Fruit fly (Drosophila melanogaster) whole organism, embryonic: ENCODE data around the gene CG14253.

Experiments used
- Ada2b ChIP-seq: fragments of 200-800 bp; sonication (Bioruptor generic); IDR thresholded peaks from 2 replicates; pipeline ENCODE4 v1.3.6; 2022; ENCODE audit warnings: missing biosample characterization, missing genetic modification characterization
- Atf6 ChIP-seq: fragments of 200-800 bp; sonication (Bioruptor generic); IDR thresholded peaks from 2 replicates; pipeline ENCODE4 v1.3.6; 2022; ENCODE audit warnings: missing biosample characterization, missing genetic modification characterization
- B-H2 ChIP-seq: fragments of 200-800 bp; sonication (Bioruptor generic); optimal IDR thresholded peaks from 2 replicates; lab custom pipeline; 2018; ENCODE audit warnings: missing biosample characterization, mild to moderate bottlenecking, missing genetic modification characterization
- Bgb ChIP-seq: fragments of 200-800 bp; sonication (Bioruptor generic); IDR thresholded peaks from 2 replicates; pipeline ENCODE4 v1.3.6; 2022; ENCODE audit warnings: missing biosample characterization, missing genetic modification characterization; ENCODE audit not compliant: partially characterized antibody
- CG10431 ChIP-seq: fragments of 200-800 bp; sonication (Bioruptor generic); optimal IDR thresholded peaks from 3 replicates; lab custom pipeline; 2018; ENCODE audit warnings: missing biosample characterization, mild to moderate bottlenecking, missing genetic modification characterization
- CG11093 ChIP-seq: fragments of 200-800 bp; sonication (Bioruptor generic); IDR thresholded peaks from 3 replicates; pipeline ENCODE4 v1.3.6; 2022; ENCODE audit warnings: missing biosample characterization, missing genetic modification characterization
- CG11723 ChIP-seq: fragments of 200-800 bp; sonication (Bioruptor generic); optimal IDR thresholded peaks from 2 replicates; lab custom pipeline; 2017; ENCODE audit warnings: missing biosample characterization, mild to moderate bottlenecking, missing genetic modification characterization
- CG13123 ChIP-seq: fragments of 200-800 bp; sonication (Bioruptor generic); optimal IDR thresholded peaks from 2 replicates; lab custom pipeline; 2016; ENCODE audit warnings: missing biosample characterization, missing genetic modification characterization
- CG15269 ChIP-seq: fragments of 200-800 bp; sonication (Bioruptor generic); optimal IDR thresholded peaks from 2 replicates; lab custom pipeline; 2018; ENCODE audit warnings: missing biosample characterization, mild to moderate bottlenecking, missing genetic modification characterization, moderate library complexity
- CG16779 ChIP-seq: fragments of 200-800 bp; sonication (Bioruptor generic); IDR thresholded peaks from 2 replicates; pipeline ENCODE4 v1.3.6; 2022; ENCODE audit warnings: missing biosample characterization, missing genetic modification characterization
- CG17328 ChIP-seq: fragments of 200-800 bp; sonication (Bioruptor generic); IDR thresholded peaks from 2 replicates; pipeline ENCODE4 v1.3.6; 2022; ENCODE audit warnings: missing biosample characterization, missing genetic modification characterization
- CG2116 ChIP-seq: fragments of 200-800 bp; sonication (Bioruptor generic); optimal IDR thresholded peaks from 3 replicates; lab custom pipeline; 2018; ENCODE audit warnings: missing biosample characterization, mild to moderate bottlenecking, missing genetic modification characterization
- CG32772 ChIP-seq: fragments of 200-800 bp; sonication (Bioruptor generic); IDR thresholded peaks from 2 replicates; pipeline ENCODE4 v1.3.6; 2022; ENCODE audit warnings: missing biosample characterization, missing genetic modification characterization
- CG5953 ChIP-seq: fragments of 200-800 bp; sonication (Bioruptor generic); IDR thresholded peaks from 2 replicates; pipeline ENCODE4 v1.3.6; 2022; ENCODE audit warnings: missing biosample characterization, missing genetic modification characterization
- CG7372 ChIP-seq: fragments of 200-800 bp; sonication (Bioruptor generic); IDR thresholded peaks from 2 replicates; pipeline ENCODE4 v1.3.6; 2022; ENCODE audit warnings: missing biosample characterization, missing genetic modification characterization
- CG7745 ChIP-seq: fragments of 200-800 bp; sonication (Bioruptor generic); optimal IDR thresholded peaks from 2 replicates; lab custom pipeline; 2018; ENCODE audit warnings: missing biosample characterization, mild to moderate bottlenecking, missing genetic modification characterization, moderate library complexity
- Deaf1 ChIP-seq: fragments of 200-800 bp; optimal IDR thresholded peaks from 3 replicates; lab custom pipeline; 2019; ENCODE audit warnings: missing biosample characterization, mild to moderate bottlenecking, missing genetic modification characterization, moderate library complexity
- E2f2 ChIP-seq: fragments of 200-800 bp; sonication (Bioruptor generic); IDR thresholded peaks from 2 replicates; pipeline ENCODE4 v1.3.6; 2022; ENCODE audit warnings: missing biosample characterization, missing genetic modification characterization
- Ets65A ChIP-seq: fragments of 200-800 bp; sonication (Bioruptor generic); peaks from one replicate; lab custom pipeline; 2016; ENCODE audit warnings: missing biosample characterization, missing genetic modification characterization
- Fer1 ChIP-seq: fragments of 200-800 bp; sonication (Bioruptor generic); optimal IDR thresholded peaks from 2 replicates; lab custom pipeline; 2017; ENCODE audit warnings: missing biosample characterization, mild to moderate bottlenecking, missing genetic modification characterization
- Hmr ChIP-seq: fragments of 200-800 bp; sonication (Bioruptor generic); optimal IDR thresholded peaks from 3 replicates; lab custom pipeline; 2017; ENCODE audit warnings: mild to moderate bottlenecking, missing biosample characterization, missing genetic modification reagents, missing genetic modification characterization
- Hsf ChIP-seq: fragments of 200-800 bp; sonication (Bioruptor generic); optimal IDR thresholded peaks from 3 replicates; lab custom pipeline; 2016; ENCODE audit warnings: missing biosample characterization, missing genetic modification characterization
- NFAT ChIP-seq: fragments of 200-800 bp; sonication (Bioruptor generic); IDR thresholded peaks from 2 replicates; pipeline ENCODE4 v1.3.6; 2022; ENCODE audit warnings: missing biosample characterization, missing genetic modification characterization
- Ssrp ChIP-seq: fragments of 200-800 bp; sonication (Bioruptor generic); optimal IDR thresholded peaks from 2 replicates; lab custom pipeline; 2018; ENCODE audit warnings: missing biosample characterization, mild to moderate bottlenecking, missing genetic modification characterization, moderate library complexity
- Trl ChIP-seq, 3 experiments: fragments of >200 bp in 2 of 3; fragments of 200-800 bp in 1 of 3; sonication (Bioruptor generic) in 1 of 3; optimal IDR thresholded peaks; 2 replicates in 1 of 3; 3 replicates in 2 of 3; lab custom pipeline; 2016 to 2017; ENCODE audit warnings: missing biosample characterization in 1 of 3, missing genetic modification characterization in 1 of 3
- abd-A ChIP-seq: fragments of 200-800 bp; sonication (Bioruptor generic); optimal IDR thresholded peaks from 3 replicates; lab custom pipeline; 2019; ENCODE audit warnings: missing biosample characterization, mild to moderate bottlenecking, missing genetic modification characterization, moderate library complexity
- ap ChIP-seq: fragments of 200-800 bp; sonication (Bioruptor generic); IDR thresholded peaks from 2 replicates; pipeline ENCODE4 v1.3.6; 2022; ENCODE audit warnings: missing biosample characterization, missing genetic modification characterization
- ase ChIP-seq: fragments of 200-800 bp; sonication (Bioruptor generic); IDR thresholded peaks from 3 replicates; pipeline ENCODE4 v1.3.6; 2022; ENCODE audit warnings: missing biosample characterization, missing genetic modification characterization
- bab2 ChIP-seq: fragments of 200-800 bp; sonication (Bioruptor generic); optimal IDR thresholded peaks from 2 replicates; lab custom pipeline; 2016; ENCODE audit warnings: missing biosample characterization, missing genetic modification characterization
- bsh ChIP-seq, 2 experiments: fragments of 200-800 bp; sonication (Bioruptor generic); optimal IDR thresholded peaks; 2 replicates each; lab custom pipeline; 2017 to 2018; ENCODE audit warnings: mild to moderate bottlenecking in 2 of 2, missing biosample characterization in 2 of 2, missing genetic modification characterization in 2 of 2, moderate library complexity in 1 of 2
- chinmo ChIP-seq: fragments of 200-800 bp; sonication (Bioruptor generic); IDR thresholded peaks from 4 replicates; pipeline ENCODE4 v1.3.6; 2022; ENCODE audit warnings: missing biosample characterization, missing genetic modification characterization; ENCODE audit not compliant: partially characterized antibody
- crol ChIP-seq: fragments of 200-800 bp; sonication (Bioruptor generic); IDR thresholded peaks from 2 replicates; pipeline ENCODE4 v1.3.6; 2022; ENCODE audit warnings: missing biosample characterization, missing genetic modification characterization
- gce ChIP-seq: fragments of 200-800 bp; sonication (Bioruptor generic); IDR thresholded peaks from 3 replicates; pipeline ENCODE4 v1.3.6; 2022; ENCODE audit warnings: missing biosample characterization, missing genetic modification characterization
- gt ChIP-seq: fragments of 200-800 bp; sonication (Bioruptor generic); IDR thresholded peaks from 2 replicates; pipeline ENCODE4 v1.3.6; 2022; ENCODE audit warnings: missing biosample characterization, missing genetic modification characterization
- insv ChIP-seq, 2 experiments: fragments of 200-800 bp; sonication (Bioruptor generic); optimal IDR thresholded peaks; 3 replicates each; lab custom pipeline; 2016 to 2018; ENCODE audit warnings: missing biosample characterization in 2 of 2, missing genetic modification characterization in 2 of 2
- jigr1 ChIP-seq: fragments of 200-800 bp; sonication (Bioruptor generic); IDR thresholded peaks from 3 replicates; pipeline ENCODE4 v1.3.6; 2022; ENCODE audit warnings: missing biosample characterization, missing genetic modification characterization
- kah ChIP-seq: fragments of 200-800 bp; sonication (Bioruptor generic); optimal IDR thresholded peaks from 2 replicates; lab custom pipeline; 2018; ENCODE audit warnings: missing biosample characterization, mild to moderate bottlenecking, missing genetic modification characterization
- knrl ChIP-seq: fragments of 200-800 bp; sonication (Bioruptor generic); IDR thresholded peaks from 3 replicates; pipeline ENCODE4 v1.3.6; 2022; ENCODE audit warnings: missing biosample characterization, missing genetic modification characterization; ENCODE audit not compliant: partially characterized antibody
- nmo ChIP-seq: fragments of 200-800 bp; sonication (Bioruptor generic); optimal IDR thresholded peaks from 2 replicates; lab custom pipeline; 2018; ENCODE audit warnings: missing biosample characterization, mild to moderate bottlenecking, missing genetic modification characterization, moderate library complexity
- salm ChIP-seq: fragments of 200-800 bp; sonication (Bioruptor generic); optimal IDR thresholded peaks from 2 replicates; lab custom pipeline; 2018; ENCODE audit warnings: missing biosample characterization, mild to moderate bottlenecking, missing genetic modification characterization
- scrt ChIP-seq: fragments of 200-800 bp; sonication (Bioruptor generic); optimal IDR thresholded peaks from 2 replicates; lab custom pipeline; 2018; ENCODE audit warnings: missing biosample characterization, mild to moderate bottlenecking, missing genetic modification characterization, moderate library complexity
- sd ChIP-seq: fragments of 200-800 bp; sonication (Bioruptor generic); optimal IDR thresholded peaks from 3 replicates; lab custom pipeline; 2018; ENCODE audit warnings: missing biosample characterization, mild to moderate bottlenecking, missing genetic modification characterization, moderate library complexity
- sens-2 ChIP-seq: fragments of 200-800 bp; sonication (Bioruptor generic); IDR thresholded peaks from 2 replicates; pipeline ENCODE4 v1.3.6; 2022; ENCODE audit warnings: missing biosample characterization, missing genetic modification characterization
- sisA ChIP-seq: fragments of 200-800 bp; sonication (Bioruptor generic); IDR thresholded peaks from 2 replicates; pipeline ENCODE4 v1.3.6; 2022; ENCODE audit warnings: missing biosample characterization, missing genetic modification characterization
- so ChIP-seq: fragments of 200-800 bp; sonication (Bioruptor generic); IDR thresholded peaks from 3 replicates; pipeline ENCODE4 v1.3.6; 2022; ENCODE audit warnings: missing biosample characterization, missing genetic modification characterization
- stc ChIP-seq: fragments of 200-800 bp; sonication (Bioruptor generic); IDR thresholded peaks from 2 replicates; pipeline ENCODE4 v1.3.6; 2022; ENCODE audit warnings: missing biosample characterization, missing genetic modification characterization
- unc-4 ChIP-seq: fragments of 200-800 bp; sonication (Bioruptor generic); IDR thresholded peaks from 2 replicates; pipeline ENCODE4 v1.3.6; 2022; ENCODE audit warnings: missing biosample characterization, missing genetic modification characterization; ENCODE audit not compliant: partially characterized antibody
- wor ChIP-seq: fragments of 200-800 bp; sonication (Bioruptor generic); IDR thresholded peaks from 2 replicates; pipeline ENCODE4 v1.3.6; 2022; ENCODE audit warnings: missing biosample characterization, missing genetic modification characterization
- zen2 ChIP-seq: fragments of 200-800 bp; sonication (Bioruptor generic); IDR thresholded peaks from 3 replicates; pipeline ENCODE4 v1.3.6; 2022; ENCODE audit warnings: missing biosample characterization, missing genetic modification characterization; ENCODE audit not compliant: partially characterized antibody

The CG14253 gene

dm6 chr3R:26958314-26958979, 19.9 kb upstream of the CG14253 start, which contains the start of gene CG6330 (continued):
- TF ChIP-seq Trl (optimal IDR thresholded peaks at IDR 0.05; lab: Kevin White, UChicago), result peak in 1 of 2 experiments; percentile 28
- TF ChIP-seq Trl (GFP tag; optimal IDR thresholded peaks at IDR 0.05; lab: Kevin White, UChicago), result no peak
- TF ChIP-seq ap (GFP tag; lab: Robert Waterston, UW), result no peak
- TF ChIP-seq Ssrp (tag; lab: Kevin White, UChicago), result no peak
- TF ChIP-seq Ada2b (GFP tag; lab: Robert Waterston, UW), result no peak
- peak; percentile 32 for TF ChIP-seq Fer1 (GFP tag; lab: Kevin White, UChicago)
- TF ChIP-seq CG10431, result no peak
- no peak for TF ChIP-seq ase (GFP tag; lab: Robert Waterston, UW)
- peak; percentile 87 for TF ChIP-seq abd-A (tag; lab: Kevin White, UChicago)
- peak; percentile 40; the same call in 1 of the 3 replicates for TF ChIP-seq zen2 (GFP tag; lab: Robert Waterston, UW)
- no peak for TF ChIP-seq Hmr (GFP tag; lab: Kevin White, UChicago)
- TF ChIP-seq CG7372 (GFP tag; lab: Robert Waterston, UW), result peak; percentile 87
- TF ChIP-seq Bgb (GFP tag; lab: Robert Waterston, UW), result peak; percentile 38; the same call in 1 of the 2 replicates
- TF ChIP-seq CG2116 (GFP tag; lab: Kevin White, UChicago), result no peak
- no peak for TF ChIP-seq jigr1
- TF ChIP-seq CG11723, result no peak
- no peak for TF ChIP-seq bsh (GFP tag; optimal IDR thresholded peaks at IDR 0.05; lab: Kevin White, UChicago)
- TF ChIP-seq CG17328 (GFP tag; lab: Robert Waterston, UW), result no peak
- peak; percentile 54 for TF ChIP-seq Deaf1 (tag; lab: Kevin White, UChicago)
- no peak for TF ChIP-seq CG15269 (tag; lab: Kevin White, UChicago)
- no peak for TF ChIP-seq wor (GFP tag; lab: Robert Waterston, UW)
- no peak for TF ChIP-seq CG13123 (GFP tag; lab: Kevin White, UChicago)
- no peak for TF ChIP-seq kah
- no peak for TF ChIP-seq E2f2 (GFP tag; lab: Robert Waterston, UW)
- no peak for TF ChIP-seq Hsf (GFP tag; lab: Kevin White, UChicago)
- peak; percentile 75 for TF ChIP-seq scrt
- no peak for TF ChIP-seq salm (tag; lab: Kevin White, UChicago)
- TF ChIP-seq B-H2 (GFP tag; lab: Kevin White, UChicago), result no peak
- 0 out of 3 replicates have a peak, but pooled peaks have one; percentile 27 for TF ChIP-seq so (GFP tag; lab: Robert Waterston, UW)
- TF ChIP-seq chinmo, result 0 out of 4 replicates have a peak, but pooled peaks have one; percentile 57

dm6 chr3R:26960496-26960895, 17.8 kb upstream of the CG14253 start:
- TF ChIP-seq Atf6 (peak; percentile 53; the same call in 1 of the 2 replicates), Ets65A (GFP tag; lab: Kevin White, UChicago) (peak; percentile 81), CG16779 (peak; percentile 66; the same call in 1 of the 2 replicates), CG32772 (GFP tag; lab: Robert Waterston, UW) (0 out of 2 replicates have a peak, but pooled peaks have one; percentile 24), unc-4 (GFP tag; lab: Robert Waterston, UW) (peak; percentile 17; the same call in 1 of the 2 replicates), knrl (GFP tag; lab: Robert Waterston, UW) (0 out of 3 replicates have a peak, but pooled peaks have one; percentile 13), CG7745 (no peak), NFAT (GFP tag; lab: Robert Waterston, UW) (0 out of 2 replicates have a peak, but pooled peaks have one; percentile 28), crol (peak; percentile 30; the same call in 1 of the 2 replicates), CG5953 (GFP tag; lab: Robert Waterston, UW) (0 out of 2 replicates have a peak, but pooled peaks have one; percentile 49), sd (tag; lab: Kevin White, UChicago) (peak; percentile 78), nmo (GFP tag; lab: Kevin White, UChicago) (no peak), sisA (GFP tag; lab: Robert Waterston, UW) (0 out of 2 replicates have a peak, but pooled peaks have one; percentile 9), stc (GFP tag; lab: Robert Waterston, UW) (no peak), CG11093 (0 out of 3 replicates have a peak, but pooled peaks have one; percentile 48), insv (GFP tag; optimal IDR thresholded peaks at IDR 0.05; lab: Kevin White, UChicago) (no peak), gce (peak; percentile 72; the same call in 1 of the 3 replicates), sens-2 (0 out of 2 replicates have a peak, but pooled peaks have one; percentile 52), gt (GFP tag; lab: Robert Waterston, UW) (no peak), bab2 (GFP tag; lab: Kevin White, UChicago) (no peak)
